Worm (Caenorhabditis elegans) whole organism, young adult: Measurements from ENCODE around the gene fbxb-33.

ENCODE experiments used
- B0035.1 ChIP-seq: sonication (generic microtip); optimal IDR thresholded peaks from 2 replicates; lab custom pipeline; 2016; ENCODE audit warnings: missing genetic modification characterization, mild to moderate bottlenecking, missing compliant biosample characterization, missing genotype, missing genetic modification reagents
- F10E7.11 ChIP-seq: sonication (generic microtip); optimal IDR thresholded peaks from 2 replicates; lab custom pipeline; 2017; ENCODE audit warnings: mild to moderate bottlenecking, missing genetic modification characterization, moderate library complexity, missing compliant biosample characterization
- F22D6.2 ChIP-seq: sonication (generic microtip); optimal IDR thresholded peaks from 2 replicates; lab custom pipeline; 2016; ENCODE audit warnings: mild to moderate bottlenecking, missing genetic modification characterization, missing compliant biosample characterization
- F37B4.10 ChIP-seq: fragments of 200-800 bp; sonication (Bioruptor generic); IDR thresholded peaks from 2 replicates; pipeline ENCODE4 v1.3.6; 2022; ENCODE audit warnings: missing genetic modification characterization, missing compliant biosample characterization
- F57A8.1 ChIP-seq: fragments of 200-800 bp; sonication (Bioruptor generic); optimal IDR thresholded peaks from 2 replicates; lab custom pipeline; 2018; ENCODE audit warnings: mild to moderate bottlenecking, missing genetic modification characterization, moderate library complexity, missing compliant biosample characterization
- F57C9.4 ChIP-seq: sonication (generic microtip); optimal IDR thresholded peaks from 2 replicates; lab custom pipeline; 2017; ENCODE audit warnings: mild to moderate bottlenecking, missing genetic modification characterization, missing compliant biosample characterization
- T07F8.4 ChIP-seq: sonication (generic microtip); optimal IDR thresholded peaks from 2 replicates; lab custom pipeline; 2016; ENCODE audit warnings: mild to moderate bottlenecking, missing genetic modification characterization, moderate library complexity, missing compliant biosample characterization
- Y53G8AR.9 ChIP-seq: fragments of 200-800 bp; sonication (Bioruptor generic); conservative IDR thresholded peaks from 2 replicates; pipeline ENCODE4 v1.3.6; 2022; ENCODE audit warnings: missing genetic modification reagents, missing genetic modification characterization, missing compliant biosample characterization
- Y56A3A.18 ChIP-seq: fragments of 200-800 bp; sonication (Bioruptor generic); IDR thresholded peaks from 2 replicates; pipeline ENCODE4 v1.3.6; 2022; ENCODE audit warnings: missing genetic modification reagents, missing genetic modification characterization, missing compliant biosample characterization
- Y67H2A.10 ChIP-seq: fragments of 200-800 bp; sonication (Bioruptor generic); conservative IDR thresholded peaks from 2 replicates; pipeline ENCODE4 v1.3.6; 2022; ENCODE audit warnings: missing genetic modification reagents, missing genetic modification characterization, missing compliant biosample characterization
- Y79H2A.3 ChIP-seq: fragments of 200-800 bp; sonication (Bioruptor generic); conservative IDR thresholded peaks from 2 replicates; pipeline ENCODE4 v1.3.6; 2022; ENCODE audit warnings: missing genetic modification reagents, missing genetic modification characterization, missing compliant biosample characterization
- ZK185.1 ChIP-seq: sonication (generic microtip); optimal IDR thresholded peaks from 2 replicates; lab custom pipeline; 2016; ENCODE audit warnings: mild to moderate bottlenecking, missing genetic modification characterization, missing compliant biosample characterization; ENCODE audit not compliant: poor library complexity, severe bottlenecking
- ama-1 ChIP-seq, 3 experiments: fragments of 150-350 bp in 1 of 3; sonication (generic microtip) in 2 of 3; optimal IDR thresholded peaks; 2 replicates each; lab custom pipeline; 2014 to 2018; ENCODE audit warnings: missing biosample characterization in 2 of 3, missing genetic modification characterization in 2 of 3, missing genetic modification reagents in 2 of 3
- aptf-3 ChIP-seq: fragments of 200-800 bp; sonication (Bioruptor generic); IDR thresholded peaks from 2 replicates; pipeline ENCODE4 v1.3.6; 2022; ENCODE audit warnings: missing genetic modification characterization, missing compliant biosample characterization
- bed-1 ChIP-seq: fragments of 200-800 bp; sonication (Bioruptor generic); IDR thresholded peaks from 2 replicates; pipeline ENCODE4 v1.3.6; 2022; ENCODE audit warnings: missing genetic modification reagents, missing genetic modification characterization, missing compliant biosample characterization
- ceh-40 ChIP-seq: fragments of 200-800 bp; sonication (Bioruptor generic); IDR thresholded peaks from 2 replicates; pipeline ENCODE4 v1.3.6; 2022; ENCODE audit warnings: missing genetic modification characterization, missing compliant biosample characterization
- die-1 ChIP-seq: sonication (generic microtip); optimal IDR thresholded peaks from 2 replicates; lab custom pipeline; 2016; ENCODE audit warnings: missing genotype, mild to moderate bottlenecking, missing genetic modification characterization, missing compliant biosample characterization
- dpl-1 ChIP-seq: fragments of 150-350 bp; optimal IDR thresholded peaks from 2 replicates; lab custom pipeline; 2014; ENCODE audit warnings: missing biosample characterization, missing genetic modification reagents, missing genetic modification characterization
- egl-44 ChIP-seq: fragments of 200-800 bp; sonication (Bioruptor generic); IDR thresholded peaks from 2 replicates; pipeline ENCODE4 v1.3.6; 2022; ENCODE audit warnings: missing genetic modification reagents, missing genetic modification characterization, missing compliant biosample characterization
- egrh-3 ChIP-seq: fragments of 200-800 bp; sonication (Bioruptor generic); IDR thresholded peaks from 2 replicates; pipeline ENCODE4 v1.3.6; 2022; ENCODE audit warnings: missing genetic modification reagents, missing genetic modification characterization, missing compliant biosample characterization
- gei-17 ChIP-seq: fragments of 200-800 bp; sonication (Bioruptor generic); optimal IDR thresholded peaks from 2 replicates; lab custom pipeline; 2018; ENCODE audit warnings: mild to moderate bottlenecking, missing genetic modification characterization, missing compliant biosample characterization
- hlh-26 ChIP-seq: fragments of 200-800 bp; sonication (Bioruptor generic); conservative IDR thresholded peaks from 2 replicates; pipeline ENCODE4 v1.3.6; 2022; ENCODE audit warnings: missing genetic modification reagents, missing genetic modification characterization, missing compliant biosample characterization
- hmg-20 ChIP-seq: fragments of 200-800 bp; sonication (Bioruptor generic); IDR thresholded peaks from 2 replicates; pipeline ENCODE4 v1.3.6; 2022; ENCODE audit warnings: missing genetic modification reagents, missing genetic modification characterization, missing compliant biosample characterization
- lir-1 ChIP-seq: fragments of 200-800 bp; sonication (Bioruptor generic); conservative IDR thresholded peaks from 2 replicates; pipeline ENCODE4 v1.3.6; 2022; ENCODE audit warnings: missing genetic modification reagents, missing genetic modification characterization, missing compliant biosample characterization
- lsl-1 ChIP-seq: fragments of 200-800 bp; sonication (Bioruptor generic); optimal IDR thresholded peaks from 2 replicates; lab custom pipeline; 2018; ENCODE audit warnings: mild to moderate bottlenecking, missing genetic modification characterization, moderate library complexity, missing compliant biosample characterization
- madf-8 ChIP-seq: fragments of 200-800 bp; sonication (Bioruptor generic); conservative IDR thresholded peaks from 2 replicates; pipeline ENCODE4 v1.3.6; 2022; ENCODE audit warnings: missing genetic modification reagents, missing genetic modification characterization, missing compliant biosample characterization
- nfyb-1 ChIP-seq: fragments of 200-800 bp; sonication (Bioruptor generic); IDR thresholded peaks from 2 replicates; pipeline ENCODE4 v1.3.6; 2022; ENCODE audit warnings: missing genetic modification reagents, missing genetic modification characterization, missing compliant biosample characterization
- nhr-120 ChIP-seq: fragments of 200-800 bp; sonication (Bioruptor generic); IDR thresholded peaks from 2 replicates; pipeline ENCODE4 v1.3.6; 2022; ENCODE audit warnings: missing genetic modification characterization, missing compliant biosample characterization
- nhr-27 ChIP-seq: fragments of 200-800 bp; sonication (Bioruptor generic); optimal IDR thresholded peaks from 2 replicates; lab custom pipeline; 2018; ENCODE audit warnings: mild to moderate bottlenecking, missing genetic modification characterization, moderate library complexity, missing compliant biosample characterization
- rpc-1 ChIP-seq, 2 experiments: fragments of 150-350 bp in 1 of 2; sonication (generic microtip) in 1 of 2; optimal IDR thresholded peaks; 2 replicates each; lab custom pipeline; 2014 to 2018; ENCODE audit warnings: missing biosample characterization in 1 of 2, missing genetic modification characterization in 1 of 2, missing genetic modification reagents in 1 of 2, missing genotype in 1 of 2
- sdz-38 ChIP-seq: sonication (generic microtip); optimal IDR thresholded peaks from 2 replicates; lab custom pipeline; 2016; ENCODE audit warnings: missing genotype, missing genetic modification characterization, missing compliant biosample characterization
- sea-2 ChIP-seq: fragments of 200-800 bp; sonication (Bioruptor generic); IDR thresholded peaks from 2 replicates; pipeline ENCODE4 v1.3.6; 2022; ENCODE audit warnings: missing genetic modification characterization, missing compliant biosample characterization
- snpc-1.1 ChIP-seq: sonication (generic microtip); optimal IDR thresholded peaks from 2 replicates; lab custom pipeline; 2017; ENCODE audit warnings: missing genetic modification characterization, mild to moderate bottlenecking, missing compliant biosample characterization, antibody characterized with exemption, moderate library complexity, missing genotype, missing genetic modification reagents; ENCODE audit not compliant: insufficient read depth
- snpc-3.4 ChIP-seq: sonication (generic microtip); optimal IDR thresholded peaks from 2 replicates; lab custom pipeline; 2017; ENCODE audit warnings: missing genetic modification characterization, mild to moderate bottlenecking, missing compliant biosample characterization, antibody characterized with exemption, moderate library complexity, missing genotype, missing genetic modification reagents
- sptf-2 ChIP-seq: fragments of 200-800 bp; sonication (Bioruptor generic); optimal IDR thresholded peaks from 2 replicates; lab custom pipeline; 2018; ENCODE audit warnings: mild to moderate bottlenecking, missing genetic modification characterization, missing compliant biosample characterization
- tbx-9 ChIP-seq: sonication (generic microtip); optimal IDR thresholded peaks from 2 replicates; lab custom pipeline; 2016; ENCODE audit warnings: borderline replicate concordance, missing genetic modification characterization, inconsistent platforms, missing compliant biosample characterization
- unc-130 ChIP-seq: sonication (generic microtip); optimal IDR thresholded peaks from 2 replicates; lab custom pipeline; 2016; ENCODE audit warnings: missing genetic modification reagents, missing genetic modification characterization, missing compliant biosample characterization
- unc-62 ChIP-seq: fragments of 150-350 bp; optimal IDR thresholded peaks from 2 replicates; lab custom pipeline; 2014; ENCODE audit warnings: missing biosample characterization, missing genetic modification reagents, missing genetic modification characterization
- zfh-2 ChIP-seq: fragments of 200-800 bp; sonication (Bioruptor generic); conservative IDR thresholded peaks from 2 replicates; pipeline ENCODE4 v1.3.6; 2022; ENCODE audit warnings: missing genetic modification reagents, missing genetic modification characterization, missing compliant biosample characterization
- ztf-26 ChIP-seq: sonication (generic microtip); optimal IDR thresholded peaks from 2 replicates; lab custom pipeline; 2017; ENCODE audit warnings: missing genetic modification characterization, missing compliant biosample characterization
- ztf-28 ChIP-seq: fragments of 200-800 bp; sonication (Bioruptor generic); IDR thresholded peaks from 2 replicates; pipeline ENCODE4 v1.3.6; 2022; ENCODE audit warnings: missing genetic modification reagents, missing genetic modification characterization, missing compliant biosample characterization
- ztf-6 ChIP-seq: fragments of 200-800 bp; sonication (Bioruptor generic); IDR thresholded peaks from 2 replicates; pipeline ENCODE4 v1.3.6; 2022; ENCODE audit warnings: missing genetic modification reagents, missing genetic modification characterization, missing compliant biosample characterization

The fbxb-33 gene

ce11 chrII:3664470-3664869, 17.3 kb downstream of the fbxb-33 start, which contains the start of gene F19B10.3:
Gene F19B10.3, plus strand, starts transcription at chrII:3664770.
- TF ChIP-seq hmg-20 (GFP tag; lab: Robert Waterston, UW) (no peak), tbx-9 (no peak), sea-2 (GFP tag; lab: Robert Waterston, UW) (no peak), nhr-27 (tag; lab: Kevin White, UChicago) (no peak), egrh-3 (GFP tag; lab: Robert Waterston, UW) (no peak), madf-8 (GFP tag; lab: Robert Waterston, UW) (no peak)

- 0 out of 2 replicates have a peak, but pooled peaks have one; percentile 50 for TF ChIP-seq nfyb-1 (GFP tag; lab: Robert Waterston, UW)
- no peak for TF ChIP-seq zfh-2
- TF ChIP-seq ZK185.1: no peak
Observed at ce11 chrII:3665181-3665580, 18.0 kb downstream of the fbxb-33 start.

- no peak for TF ChIP-seq rpc-1 (optimal IDR thresholded peaks at IDR 0.05; lab: Kevin White, UChicago)
- TF ChIP-seq rpc-1 (tag; optimal IDR thresholded peaks at IDR 0.05; lab: Kevin White, UChicago): no peak
- no peak for TF ChIP-seq lsl-1 (GFP tag; lab: Kevin White, UChicago)
- no peak for TF ChIP-seq T07F8.4 (tag; lab: Kevin White, UChicago)
- TF ChIP-seq unc-130 (GFP tag; lab: Kevin White, UChicago): no peak
- no peak for TF ChIP-seq Y53G8AR.9 (GFP tag; lab: Robert Waterston, UW)
- no peak for TF ChIP-seq dpl-1 (GFP tag; lab: Kevin White, UChicago)
- TF ChIP-seq ceh-40: no peak
- no peak for TF ChIP-seq Y56A3A.18 (GFP tag; lab: Robert Waterston, UW)
- TF ChIP-seq egl-44 (GFP tag; lab: Robert Waterston, UW): no peak
- no peak for TF ChIP-seq unc-62 (GFP tag; lab: Kevin White, UChicago)
- no peak for TF ChIP-seq snpc-3.4 (tag; lab: Kevin White, UChicago)
- no peak for TF ChIP-seq F57C9.4 (tag; lab: Kevin White, UChicago)
- TF ChIP-seq snpc-1.1: no peak
- TF ChIP-seq gei-17: no peak
- TF ChIP-seq sea-2 (GFP tag; lab: Robert Waterston, UW): no peak
- TF ChIP-seq ztf-6 (GFP tag; lab: Robert Waterston, UW): no peak
- TF ChIP-seq F10E7.11 (tag; lab: Kevin White, UChicago): no peak
- no peak for TF ChIP-seq F37B4.10 (GFP tag; lab: Robert Waterston, UW)
Observed at ce11 chrII:3669315-3669714, 22.1 kb downstream of the fbxb-33 start, which contains the start of gene srx-97. Gene srx-97, minus strand, starts transcription at chrII:3669415.

- TF ChIP-seq egrh-3 (GFP tag; lab: Robert Waterston, UW) (no peak), madf-8 (GFP tag; lab: Robert Waterston, UW) (no peak), ama-1 (optimal IDR thresholded peaks at IDR 0.05; lab: Kevin White, UChicago) (no peak), ama-1 (GFP tag; optimal IDR thresholded peaks at IDR 0.05; lab: Kevin White, UChicago) (no peak)
Observed at ce11 chrII:3670956-3671355, 23.7 kb downstream of the fbxb-33 start, which contains the start of gene srx-98. Gene srx-98, minus strand, starts transcription at chrII:3671056.

ce11 chrII:3673493-3673892, 26.3 kb downstream of the fbxb-33 start, which contains the start of gene sea-1:
Gene sea-1, minus strand, starts transcription at chrII:3673593.
- no peak for TF ChIP-seq sdz-38 (tag; lab: Kevin White, UChicago)
- no peak for TF ChIP-seq F22D6.2
- TF ChIP-seq Y67H2A.10: no peak
- no peak for TF ChIP-seq bed-1 (GFP tag; lab: Robert Waterston, UW)
- no peak for TF ChIP-seq lir-1
- TF ChIP-seq F10E7.11 (tag; lab: Kevin White, UChicago): no peak
- no peak for TF ChIP-seq rpc-1 (optimal IDR thresholded peaks at IDR 0.05; lab: Kevin White, UChicago)
- no peak for TF ChIP-seq rpc-1 (tag; optimal IDR thresholded peaks at IDR 0.05; lab: Kevin White, UChicago)
- TF ChIP-seq nhr-120 (GFP tag; lab: Robert Waterston, UW): no peak
- TF ChIP-seq Y79H2A.3 (GFP tag; lab: Robert Waterston, UW): no peak
- TF ChIP-seq ztf-28 (GFP tag; lab: Robert Waterston, UW): no peak
- TF ChIP-seq hlh-26 (GFP tag; lab: Robert Waterston, UW): no peak
- TF ChIP-seq sptf-2: no peak
- no peak for TF ChIP-seq ztf-26 (tag; lab: Kevin White, UChicago)
- no peak for TF ChIP-seq die-1 (tag; lab: Kevin White, UChicago)
- TF ChIP-seq aptf-3: no peak
- TF ChIP-seq F57A8.1: no peak
- TF ChIP-seq B0035.1 (tag; lab: Kevin White, UChicago): no peak
- TF ChIP-seq nhr-27 (tag; lab: Kevin White, UChicago): no peak
